Worm (Caenorhabditis elegans): ENCODE results near the gene ZK1320.13.
"Not testable (repeated sequence)": the region's sequence is repeated elsewhere in the genome, so short reads cannot be mapped to it uniquely, and the experiment has no call there.

Gene ZK1320.13

ce11 chrII:9727192-9727699 lies 46.7 kb downstream of the ZK1320.13 start:
- no peak for TF ChIP-seq ceh-13 (GFP tag; optimal IDR thresholded peaks at IDR 0.05)
- no peak for TF ChIP-seq hmg-4 (GFP tag; optimal IDR thresholded peaks at IDR 0.05)
- no peak for TF ChIP-seq hnd-1 (tag; optimal IDR thresholded peaks at IDR 0.05)
- no peak for TF ChIP-seq pes-1 (GFP tag; IDR thresholded peaks at IDR 0.05)
- TF ChIP-seq tra-4 (tag; optimal IDR thresholded peaks at IDR 0.05): no peak
- no peak for TF ChIP-seq flt-1 (GFP tag; IDR thresholded peaks at IDR 0.05)
- TF ChIP-seq hmbx-1 (tag; optimal IDR thresholded peaks at IDR 0.05): no peak
- no peak for TF ChIP-seq ets-7 (tag; optimal IDR thresholded peaks at IDR 0.05)
- TF ChIP-seq F13C5.2 (tag; optimal IDR thresholded peaks at IDR 0.05): no peak
- no peak for TF ChIP-seq scrt-1 (GFP tag; IDR thresholded peaks at IDR 0.05)
- TF ChIP-seq aly-1 (tag; optimal IDR thresholded peaks at IDR 0.05): no peak

- TF ChIP-seq B0310.2 (tag; optimal IDR thresholded peaks at IDR 0.05) (no peak), ets-7 (tag; optimal IDR thresholded peaks at IDR 0.05) (no peak), hmg-4 (GFP tag; optimal IDR thresholded peaks at IDR 0.05) (no peak), sea-1 (GFP tag; conservative IDR thresholded peaks at IDR 0.05) (no peak), tbx-37 (GFP tag; conservative IDR thresholded peaks at IDR 0.05) (no peak), ceh-36 (tag; optimal IDR thresholded peaks at IDR 0.05) (no peak), ceh-13 (GFP tag; optimal IDR thresholded peaks at IDR 0.05) (no peak), scrt-1 (GFP tag; IDR thresholded peaks at IDR 0.05) (no peak), pes-1 (GFP tag; IDR thresholded peaks at IDR 0.05) (no peak), ama-1 (optimal IDR thresholded peaks at IDR 0.05) (no peak), tra-4 (tag; optimal IDR thresholded peaks at IDR 0.05) (no peak), flt-1 (GFP tag; IDR thresholded peaks at IDR 0.05) (no peak), hnd-1 (tag; optimal IDR thresholded peaks at IDR 0.05) (no peak), tbx-11 (GFP tag; IDR thresholded peaks at IDR 0.05) (no peak), F13C5.2 (tag; optimal IDR thresholded peaks at IDR 0.05) (no peak), hmbx-1 (tag; optimal IDR thresholded peaks at IDR 0.05) (no peak), aly-1 (tag; optimal IDR thresholded peaks at IDR 0.05) (no peak)
These were observed 47.9 kb downstream of the ZK1320.13 start for ce11 chrII:9728506-9728905.

ce11 chrII:9729196-9729595 lies 48.6 kb downstream of the ZK1320.13 start:
- TF ChIP-seq tbx-11 (GFP tag; IDR thresholded peaks at IDR 0.05): no peak
- TF ChIP-seq F13C5.2 (tag; optimal IDR thresholded peaks at IDR 0.05): no peak

- no peak for TF ChIP-seq flt-1 (GFP tag; IDR thresholded peaks at IDR 0.05)
- TF ChIP-seq F13C5.2 (tag; optimal IDR thresholded peaks at IDR 0.05): no peak
- TF ChIP-seq hnd-1 (tag; optimal IDR thresholded peaks at IDR 0.05): no peak
- no peak for TF ChIP-seq pes-1 (GFP tag; IDR thresholded peaks at IDR 0.05)
- no peak for TF ChIP-seq ets-7 (tag; optimal IDR thresholded peaks at IDR 0.05)
- no peak for TF ChIP-seq scrt-1 (GFP tag; IDR thresholded peaks at IDR 0.05)
- no peak for TF ChIP-seq B0310.2 (tag; optimal IDR thresholded peaks at IDR 0.05)
- TF ChIP-seq sea-1 (GFP tag; conservative IDR thresholded peaks at IDR 0.05): no peak
- no peak for TF ChIP-seq hmg-4 (GFP tag; optimal IDR thresholded peaks at IDR 0.05)
- no peak for TF ChIP-seq ceh-13 (GFP tag; optimal IDR thresholded peaks at IDR 0.05)
- no peak for TF ChIP-seq tbx-11 (GFP tag; IDR thresholded peaks at IDR 0.05)
- TF ChIP-seq tbx-37 (GFP tag; conservative IDR thresholded peaks at IDR 0.05): no peak
- no peak for TF ChIP-seq tra-4 (tag; optimal IDR thresholded peaks at IDR 0.05)
- TF ChIP-seq hmbx-1 (tag; optimal IDR thresholded peaks at IDR 0.05): no peak
- no peak for TF ChIP-seq ceh-36 (tag; optimal IDR thresholded peaks at IDR 0.05)
- TF ChIP-seq ama-1 (optimal IDR thresholded peaks at IDR 0.05): no peak
- no peak for TF ChIP-seq aly-1 (tag; optimal IDR thresholded peaks at IDR 0.05)
These were observed 49.3 kb downstream of the ZK1320.13 start for ce11 chrII:9729866-9730265.

ce11 chrII:9731810-9732209 lies 51.2 kb downstream of the ZK1320.13 start, which contains the start of gene mab-3:
TSS of gene mab-3 (plus strand) at chrII:9732137.
- not testable (repeated sequence) for TF ChIP-seq ets-7 (tag; optimal IDR thresholded peaks at IDR 0.05); F13C5.2 (tag; optimal IDR thresholded peaks at IDR 0.05); tbx-11 (GFP tag; IDR thresholded peaks at IDR 0.05)

Measured in whole organism, early embryonic.